Worm (Caenorhabditis elegans) whole organism, young adult: ENCODE data around the gene nlp-67.

Source experiments
- B0336.3 ChIP-seq: fragments of 200-800 bp; sonication (Bioruptor generic); IDR thresholded peaks from 2 replicates; pipeline ENCODE4 v1.3.6; 2022; ENCODE audit warnings: missing genetic modification characterization, missing compliant biosample characterization
- F23B12.7 ChIP-seq: sonication (generic microtip); optimal IDR thresholded peaks from 2 replicates; lab custom pipeline; 2017; ENCODE audit warnings: missing genetic modification characterization, mild to moderate bottlenecking, missing compliant biosample characterization, antibody characterized with exemption, moderate library complexity; ENCODE audit not compliant: insufficient read depth
- F37B4.10 ChIP-seq: fragments of 200-800 bp; sonication (Bioruptor generic); IDR thresholded peaks from 2 replicates; pipeline ENCODE4 v1.3.6; 2022; ENCODE audit warnings: missing genetic modification characterization, missing compliant biosample characterization
- F39B2.1 ChIP-seq: fragments of 200-800 bp; sonication (Bioruptor generic); IDR thresholded peaks from 2 replicates; pipeline ENCODE4 v1.3.6; 2022; ENCODE audit warnings: missing genetic modification reagents, missing genetic modification characterization, missing compliant biosample characterization
- F49E8.2 ChIP-seq: sonication (generic microtip); optimal IDR thresholded peaks from 3 replicates; lab custom pipeline; 2017; ENCODE audit warnings: missing genetic modification characterization, mild to moderate bottlenecking, missing compliant biosample characterization, antibody characterized with exemption, moderate library complexity; ENCODE audit not compliant: insufficient read depth
- K12H6.12 ChIP-seq: fragments of 200-800 bp; sonication (Bioruptor generic); optimal IDR thresholded peaks from 2 replicates; lab custom pipeline; 2018; ENCODE audit warnings: mild to moderate bottlenecking, missing genetic modification characterization, missing compliant biosample characterization
- T07F8.4 ChIP-seq: sonication (generic microtip); optimal IDR thresholded peaks from 2 replicates; lab custom pipeline; 2016; ENCODE audit warnings: mild to moderate bottlenecking, missing genetic modification characterization, moderate library complexity, missing compliant biosample characterization
- T26A5.8 ChIP-seq: sonication (generic microtip); optimal IDR thresholded peaks from 2 replicates; lab custom pipeline; 2016; ENCODE audit warnings: missing genetic modification characterization, missing compliant biosample characterization
- Y53G8AR.9 ChIP-seq: fragments of 200-800 bp; sonication (Bioruptor generic); conservative IDR thresholded peaks from 2 replicates; pipeline ENCODE4 v1.3.6; 2022; ENCODE audit warnings: missing genetic modification reagents, missing genetic modification characterization, missing compliant biosample characterization
- Y79H2A.3 ChIP-seq: fragments of 200-800 bp; sonication (Bioruptor generic); conservative IDR thresholded peaks from 2 replicates; pipeline ENCODE4 v1.3.6; 2022; ENCODE audit warnings: missing genetic modification reagents, missing genetic modification characterization, missing compliant biosample characterization
- ZK185.1 ChIP-seq: sonication (generic microtip); optimal IDR thresholded peaks from 2 replicates; lab custom pipeline; 2016; ENCODE audit warnings: mild to moderate bottlenecking, missing genetic modification characterization, missing compliant biosample characterization; ENCODE audit not compliant: poor library complexity, severe bottlenecking
- atf-7 ChIP-seq: sonication (generic microtip); optimal IDR thresholded peaks from 2 replicates; lab custom pipeline; 2017; ENCODE audit warnings: mild to moderate bottlenecking, missing genetic modification characterization, missing compliant biosample characterization
- bed-2 ChIP-seq: fragments of 200-800 bp; sonication (Bioruptor generic); IDR thresholded peaks from 2 replicates; pipeline ENCODE4 v1.3.6; 2022; ENCODE audit warnings: missing genetic modification reagents, missing genetic modification characterization, missing compliant biosample characterization
- ccch-3 ChIP-seq: fragments of 200-800 bp; sonication (Bioruptor generic); optimal IDR thresholded peaks from 2 replicates; lab custom pipeline; 2018; ENCODE audit warnings: mild to moderate bottlenecking, missing genetic modification characterization, missing compliant biosample characterization
- ceh-40 ChIP-seq: fragments of 200-800 bp; sonication (Bioruptor generic); IDR thresholded peaks from 2 replicates; pipeline ENCODE4 v1.3.6; 2022; ENCODE audit warnings: missing genetic modification characterization, missing compliant biosample characterization
- dox-1 ChIP-seq: fragments of 200-800 bp; sonication (Bioruptor generic); IDR thresholded peaks from 2 replicates; pipeline ENCODE4 v1.3.6; 2022; ENCODE audit warnings: missing genetic modification reagents, missing genetic modification characterization, missing compliant biosample characterization
- dpff-1 ChIP-seq: sonication (generic microtip); optimal IDR thresholded peaks from 2 replicates; lab custom pipeline; 2017; ENCODE audit warnings: mild to moderate bottlenecking, missing genetic modification characterization, missing compliant biosample characterization
- efl-1 ChIP-seq: fragments of 150-350 bp; optimal IDR thresholded peaks from 2 replicates; lab custom pipeline; 2014; ENCODE audit warnings: missing biosample characterization, missing genetic modification reagents, missing genetic modification characterization
- egl-18 ChIP-seq: fragments of 200-800 bp; sonication (Bioruptor generic); IDR thresholded peaks from 2 replicates; pipeline ENCODE4 v1.3.6; 2022; ENCODE audit warnings: missing genetic modification reagents, missing genetic modification characterization, missing compliant biosample characterization
- egl-44 ChIP-seq: fragments of 200-800 bp; sonication (Bioruptor generic); IDR thresholded peaks from 2 replicates; pipeline ENCODE4 v1.3.6; 2022; ENCODE audit warnings: missing genetic modification reagents, missing genetic modification characterization, missing compliant biosample characterization
- ekl-4 ChIP-seq: fragments of 200-800 bp; sonication (Bioruptor generic); IDR thresholded peaks from 2 replicates; pipeline ENCODE4 v1.3.6; 2022; ENCODE audit warnings: missing genetic modification reagents, missing genetic modification characterization, missing compliant biosample characterization
- fkh-3 ChIP-seq: sonication (generic microtip); optimal IDR thresholded peaks from 2 replicates; lab custom pipeline; 2016; ENCODE audit warnings: mild to moderate bottlenecking, missing genetic modification characterization, missing compliant biosample characterization
- him-1 ChIP-seq: sonication (generic microtip); optimal IDR thresholded peaks from 2 replicates; lab custom pipeline; 2016; ENCODE audit warnings: missing genotype, missing genetic modification reagents, missing genetic modification characterization, missing compliant biosample characterization
- lag-1 ChIP-seq: fragments of 200-800 bp; sonication (Bioruptor generic); IDR thresholded peaks from 2 replicates; pipeline ENCODE4 v1.3.6; 2022; ENCODE audit warnings: missing genetic modification reagents, missing genetic modification characterization, missing compliant biosample characterization
- let-607 ChIP-seq, 2 experiments: fragments of 200-800 bp in 1 of 2; sonication (Bioruptor generic) in 1 of 2; sonication (generic microtip) in 1 of 2; optimal IDR thresholded peaks; 2 replicates each; lab custom pipeline; 2016 to 2018; ENCODE audit warnings: mild to moderate bottlenecking in 2 of 2, missing compliant biosample characterization in 2 of 2, missing genetic modification characterization in 2 of 2, moderate library complexity in 2 of 2, missing genotype in 1 of 2
- lin-35 ChIP-seq, 3 experiments: fragments of 150-350 bp in 2 of 3; sonication (generic microtip) in 1 of 3; optimal IDR thresholded peaks; 2 replicates each; lab custom pipeline; 2014 to 2018; ENCODE audit warnings: missing biosample characterization in 3 of 3, missing genetic modification characterization in 3 of 3, missing genetic modification reagents in 3 of 3
- lin-54 ChIP-seq: fragments of 200-800 bp; sonication (Bioruptor generic); optimal IDR thresholded peaks from 2 replicates; lab custom pipeline; 2018; ENCODE audit warnings: mild to moderate bottlenecking, missing genetic modification characterization, missing compliant biosample characterization
- lsl-1 ChIP-seq: fragments of 200-800 bp; sonication (Bioruptor generic); optimal IDR thresholded peaks from 2 replicates; lab custom pipeline; 2018; ENCODE audit warnings: mild to moderate bottlenecking, missing genetic modification characterization, moderate library complexity, missing compliant biosample characterization
- lsy-27 ChIP-seq: sonication (generic microtip); optimal IDR thresholded peaks from 2 replicates; lab custom pipeline; 2017; ENCODE audit warnings: missing genetic modification characterization, mild to moderate bottlenecking, missing compliant biosample characterization, antibody characterized with exemption, missing genotype, borderline replicate concordance; ENCODE audit not compliant: insufficient read depth
- madf-3 ChIP-seq: fragments of 200-800 bp; sonication (Bioruptor generic); IDR thresholded peaks from 2 replicates; pipeline ENCODE4 v1.3.6; 2022; ENCODE audit warnings: missing genetic modification reagents, missing genetic modification characterization, missing compliant biosample characterization
- mes-4 ChIP-seq: sonication (generic microtip); optimal IDR thresholded peaks from 2 replicates; lab custom pipeline; 2016; ENCODE audit warnings: missing genotype, missing genetic modification characterization, missing compliant biosample characterization
- nfya-2 ChIP-seq: fragments of 200-800 bp; sonication (Bioruptor generic); IDR thresholded peaks from 2 replicates; pipeline ENCODE4 v1.3.6; 2022; ENCODE audit warnings: missing genetic modification reagents, missing genetic modification characterization, missing compliant biosample characterization
- nhr-80 ChIP-seq: sonication (generic microtip); optimal IDR thresholded peaks from 2 replicates; lab custom pipeline; 2016; ENCODE audit warnings: missing genetic modification characterization, missing compliant biosample characterization
- nhr-90 ChIP-seq: sonication (generic microtip); optimal IDR thresholded peaks from 2 replicates; lab custom pipeline; 2016; ENCODE audit warnings: missing genotype, mild to moderate bottlenecking, missing genetic modification characterization, missing compliant biosample characterization
- repo-1 ChIP-seq: sonication (generic microtip); optimal IDR thresholded peaks from 2 replicates; lab custom pipeline; 2017; ENCODE audit warnings: mild to moderate bottlenecking, missing genetic modification characterization, missing compliant biosample characterization
- rpc-1 ChIP-seq, 2 experiments: fragments of 150-350 bp in 1 of 2; sonication (generic microtip) in 1 of 2; optimal IDR thresholded peaks; 2 replicates each; lab custom pipeline; 2014 to 2018; ENCODE audit warnings: missing biosample characterization in 1 of 2, missing genetic modification characterization in 1 of 2, missing genetic modification reagents in 1 of 2, missing genotype in 1 of 2
- sea-2 ChIP-seq: fragments of 200-800 bp; sonication (Bioruptor generic); IDR thresholded peaks from 2 replicates; pipeline ENCODE4 v1.3.6; 2022; ENCODE audit warnings: missing genetic modification characterization, missing compliant biosample characterization
- snpc-4 ChIP-seq, 5 experiments: fragments of 150-350 bp in 1 of 5; sonication (generic microtip) in 4 of 5; optimal IDR thresholded peaks; 2 replicates each; lab custom pipeline; 2014 to 2018; ENCODE audit warnings: missing genetic modification characterization in 5 of 5, missing biosample characterization in 3 of 5, antibody characterized with exemption in 2 of 5, mild to moderate bottlenecking in 2 of 5, missing compliant biosample characterization in 2 of 5, missing genotype in 2 of 5, moderate library complexity in 2 of 5, missing genetic modification reagents in 1 of 5
- sptf-2 ChIP-seq: fragments of 200-800 bp; sonication (Bioruptor generic); optimal IDR thresholded peaks from 2 replicates; lab custom pipeline; 2018; ENCODE audit warnings: mild to moderate bottlenecking, missing genetic modification characterization, missing compliant biosample characterization
- tbp1 ChIP-seq: fragments of 200-800 bp; sonication (Bioruptor generic); optimal IDR thresholded peaks from 2 replicates; lab custom pipeline; 2018; ENCODE audit warnings: mild to moderate bottlenecking, missing genetic modification characterization, missing compliant biosample characterization
- tlf-1 ChIP-seq: fragments of 200-800 bp; sonication (Bioruptor generic); optimal IDR thresholded peaks from 2 replicates; lab custom pipeline; 2018; ENCODE audit warnings: mild to moderate bottlenecking, missing genetic modification characterization, missing compliant biosample characterization
- xnd-1 ChIP-seq: sonication (generic microtip); optimal IDR thresholded peaks from 2 replicates; lab custom pipeline; 2016; ENCODE audit warnings: missing genotype, missing genetic modification reagents, missing genetic modification characterization, missing compliant biosample characterization
- zfh-2 ChIP-seq: fragments of 200-800 bp; sonication (Bioruptor generic); conservative IDR thresholded peaks from 2 replicates; pipeline ENCODE4 v1.3.6; 2022; ENCODE audit warnings: missing genetic modification reagents, missing genetic modification characterization, missing compliant biosample characterization
- zim-3 ChIP-seq: sonication (generic microtip); optimal IDR thresholded peaks from 2 replicates; lab custom pipeline; 2017; ENCODE audit warnings: mild to moderate bottlenecking, missing genetic modification characterization, moderate library complexity, missing compliant biosample characterization
- ztf-22 ChIP-seq: fragments of 200-800 bp; sonication (Bioruptor generic); optimal IDR thresholded peaks from 2 replicates; lab custom pipeline; 2018; ENCODE audit warnings: mild to moderate bottlenecking, missing genetic modification characterization, moderate library complexity, missing compliant biosample characterization
- ztf-25 ChIP-seq: fragments of 200-800 bp; sonication (Bioruptor generic); IDR thresholded peaks from 2 replicates; pipeline ENCODE4 v1.3.6; 2022; ENCODE audit warnings: missing genetic modification reagents, missing genetic modification characterization, missing compliant biosample characterization
- ztf-28 ChIP-seq: fragments of 200-800 bp; sonication (Bioruptor generic); IDR thresholded peaks from 2 replicates; pipeline ENCODE4 v1.3.6; 2022; ENCODE audit warnings: missing genetic modification reagents, missing genetic modification characterization, missing compliant biosample characterization
- ztf-3 ChIP-seq: fragments of 200-800 bp; sonication (Bioruptor generic); optimal IDR thresholded peaks from 2 replicates; lab custom pipeline; 2018; ENCODE audit warnings: mild to moderate bottlenecking, missing genetic modification characterization, missing compliant biosample characterization

nlp-67 gene

ce11 chrX:16205880-16206279 is 21.7 kb downstream of the nlp-67 start (continued):
- TF ChIP-seq ccch-3 (GFP tag; lab: Kevin White, UChicago), result no peak
- no peak for TF ChIP-seq xnd-1 (tag; lab: Kevin White, UChicago)
- no peak for TF ChIP-seq mes-4 (tag; lab: Kevin White, UChicago)
- TF ChIP-seq Y79H2A.3 (GFP tag; lab: Robert Waterston, UW), result no peak
- TF ChIP-seq nhr-90 (tag; lab: Kevin White, UChicago), result no peak
- TF ChIP-seq sptf-2 (GFP tag; lab: Kevin White, UChicago), result no peak
- no peak for TF ChIP-seq ceh-40
- TF ChIP-seq K12H6.12 (tag; lab: Kevin White, UChicago), result peak; percentile 50
- no peak for TF ChIP-seq egl-44 (GFP tag; lab: Robert Waterston, UW)
- no peak for TF ChIP-seq lsl-1
- TF ChIP-seq fkh-3 (tag; lab: Kevin White, UChicago), result no peak
- TF ChIP-seq zfh-2 (GFP tag; lab: Robert Waterston, UW), result no peak
- no peak for TF ChIP-seq zim-3 (tag; lab: Kevin White, UChicago)
- TF ChIP-seq F49E8.2 (tag; lab: Kevin White, UChicago), result no peak
- peak in 1 of 2 experiments; percentile 32 for TF ChIP-seq let-607 (tag; optimal IDR thresholded peaks at IDR 0.05; lab: Kevin White, UChicago)
- peak; percentile 20 for TF ChIP-seq T07F8.4 (tag; lab: Kevin White, UChicago)
- TF ChIP-seq sea-2 (GFP tag; lab: Robert Waterston, UW), result no peak
- TF ChIP-seq B0336.3 (GFP tag; lab: Robert Waterston, UW), result peak; percentile 67
- TF ChIP-seq ztf-25, result no peak
- no peak for TF ChIP-seq ztf-3 (GFP tag; lab: Kevin White, UChicago)
- TF ChIP-seq repo-1 (tag; lab: Kevin White, UChicago), result peak; percentile 58
- peak; percentile 80 for TF ChIP-seq nhr-80
- peak; percentile 32 for TF ChIP-seq lin-54 (GFP tag; lab: Kevin White, UChicago)
- no peak for TF ChIP-seq snpc-4 (GFP tag; optimal IDR thresholded peaks at IDR 0.05; lab: Kevin White, UChicago)
- peak in 3 of 4 experiments; percentile 26 to 73 (median 70) for TF ChIP-seq snpc-4 (tag; optimal IDR thresholded peaks at IDR 0.05; lab: Kevin White, UChicago)
- peak; percentile 23 for TF ChIP-seq tlf-1 (GFP tag; lab: Kevin White, UChicago)
- TF ChIP-seq bed-2, result no peak
- TF ChIP-seq madf-3 (GFP tag; lab: Robert Waterston, UW), result no peak
- TF ChIP-seq ZK185.1 (tag; lab: Kevin White, UChicago), result peak; percentile 63
- no peak for TF ChIP-seq F37B4.10 (GFP tag; lab: Robert Waterston, UW)
- no peak for TF ChIP-seq efl-1
- no peak for TF ChIP-seq egl-18
- no peak for TF ChIP-seq F39B2.1 (GFP tag; lab: Robert Waterston, UW)
- no peak for TF ChIP-seq him-1 (tag; lab: Kevin White, UChicago)
- TF ChIP-seq nfya-2 (GFP tag; lab: Robert Waterston, UW), result no peak
- TF ChIP-seq lsy-27 (tag; lab: Kevin White, UChicago), result no peak
- no peak for TF ChIP-seq ekl-4
- no peak for TF ChIP-seq T26A5.8 (tag; lab: Kevin White, UChicago)
- no peak for TF ChIP-seq ztf-22 (GFP tag; lab: Kevin White, UChicago)
- peak; percentile 88 for TF ChIP-seq dox-1 (GFP tag; lab: Robert Waterston, UW)
- no peak for TF ChIP-seq Y53G8AR.9 (GFP tag; lab: Robert Waterston, UW)
- TF ChIP-seq rpc-1 (optimal IDR thresholded peaks at IDR 0.05; lab: Kevin White, UChicago), result no peak
- no peak for TF ChIP-seq rpc-1 (tag; optimal IDR thresholded peaks at IDR 0.05; lab: Kevin White, UChicago)
- peak; percentile 55 for TF ChIP-seq F23B12.7 (tag; lab: Kevin White, UChicago)
- no peak for TF ChIP-seq ztf-28 (GFP tag; lab: Robert Waterston, UW)
- peak in 1 of 3 experiments; percentile 60 for TF ChIP-seq lin-35 (GFP tag; optimal IDR thresholded peaks at IDR 0.05; lab: Kevin White, UChicago)
- no peak for TF ChIP-seq lag-1
- peak; percentile 69 for TF ChIP-seq tbp1 (GFP tag; lab: Kevin White, UChicago)
- TF ChIP-seq atf-7 (tag; lab: Kevin White, UChicago), result peak; percentile 42
- no peak for TF ChIP-seq dpff-1 (tag; lab: Kevin White, UChicago)
